Fruit fly (Drosophila melanogaster): Measurements from ENCODE around the gene IFT46.

IFT46 gene

DNA sequence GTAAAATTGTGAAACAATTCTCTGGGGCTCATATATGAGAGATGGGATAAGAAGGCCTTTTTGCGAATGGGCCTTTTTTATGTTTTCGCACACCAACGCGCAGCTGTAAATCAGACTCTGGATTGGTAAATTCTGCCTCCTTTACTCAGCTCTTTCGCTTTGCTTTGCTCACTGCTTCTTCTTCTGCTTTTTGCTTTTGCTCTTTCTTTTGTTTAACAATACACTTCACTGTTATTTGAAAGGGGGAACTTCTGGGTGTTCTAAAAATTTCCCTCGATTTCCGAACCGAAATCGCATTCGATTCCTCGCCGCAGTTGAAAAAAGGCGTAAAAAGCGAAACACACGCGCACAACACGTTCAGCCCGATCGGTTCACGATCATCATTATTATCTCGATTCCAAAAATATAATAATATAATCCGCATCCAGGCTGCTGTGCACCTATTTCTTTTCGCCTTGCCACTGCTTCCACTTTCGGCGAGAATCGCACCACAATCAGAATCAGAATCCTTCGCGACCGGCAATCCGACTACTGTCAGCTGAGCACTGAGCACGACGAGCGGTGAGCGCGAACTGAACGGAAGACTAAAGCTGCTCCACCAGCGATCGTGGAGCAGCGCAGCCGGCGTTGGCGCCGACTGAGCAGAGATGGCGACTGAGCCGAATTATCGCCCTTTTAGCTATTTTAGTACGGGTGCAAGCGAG lies 44.0 kb downstream of the IFT46 start (continued):
- TF ChIP-seq CG11456 (GFP tag; IDR thresholded peaks at IDR 0.05) (no peak), bsh (GFP tag; optimal IDR thresholded peaks at IDR 0.05) (no peak), HmgZ (tag; optimal IDR thresholded peaks at IDR 0.05) (peak; percentile 35), esg (GFP tag; conservative IDR thresholded peaks at IDR 0.05) (no peak), Gsc (GFP tag; IDR thresholded peaks at IDR 0.05) (no peak), amos (GFP tag; IDR thresholded peaks at IDR 0.05; ENCODE audit: partially characterized antibody) (peak; percentile 46; the same call in 1 of the 2 replicates), CG15601 (tag; optimal IDR thresholded peaks at IDR 0.05) (no peak), abd-A (tag; optimal IDR thresholded peaks at IDR 0.05) (no peak), Trl (optimal IDR thresholded peaks at IDR 0.05) (peak; percentile 24 to 30), Trl (GFP tag; optimal IDR thresholded peaks at IDR 0.05) (peak; percentile 5), disco-r (GFP tag; optimal IDR thresholded peaks at IDR 0.05) (no peak), CG9876 (GFP tag; optimal IDR thresholded peaks at IDR 0.05) (no peak), tna (GFP tag; IDR thresholded peaks at IDR 0.05; ENCODE audit: partially characterized antibody) (no peak), Drgx (GFP tag; IDR thresholded peaks at IDR 0.05) (peak; percentile 44), CG11093 (GFP tag; IDR thresholded peaks at IDR 0.05) (peak; percentile 16; the same call in 1 of the 3 replicates), CG13296 (GFP tag; optimal IDR thresholded peaks at IDR 0.05) (no peak), maf-S (GFP tag; optimal IDR thresholded peaks at IDR 0.05) (no peak), C15 (GFP tag; IDR thresholded peaks at IDR 0.05) (no peak), nmo (GFP tag; optimal IDR thresholded peaks at IDR 0.05) (no peak), CG6254 (GFP tag; optimal IDR thresholded peaks at IDR 0.05) (no peak), CG3995 (GFP tag; optimal IDR thresholded peaks at IDR 0.05) (no peak), CG5953 (GFP tag; IDR thresholded peaks at IDR 0.05) (no peak), Hmr (GFP tag; optimal IDR thresholded peaks at IDR 0.05) (no peak), exex (tag; optimal IDR thresholded peaks at IDR 0.05) (no peak), Adf1 (GFP tag; IDR thresholded peaks at IDR 0.05) (peak; percentile 98), CG1647 (GFP tag; optimal IDR thresholded peaks at IDR 0.05) (no peak), Spps (tag; optimal IDR thresholded peaks at IDR 0.05) (no peak), CG11696 (GFP tag; IDR thresholded peaks at IDR 0.05) (no peak), CG1603 (tag; optimal IDR thresholded peaks at IDR 0.05) (no peak), ERR (GFP tag; optimal IDR thresholded peaks at IDR 0.05) (no peak), CG9215 (GFP tag; IDR thresholded peaks at IDR 0.05) (no peak), Hsf (GFP tag; optimal IDR thresholded peaks at IDR 0.05) (no peak), pum (GFP tag; optimal IDR thresholded peaks at IDR 0.05) (no peak), ap (GFP tag; IDR thresholded peaks at IDR 0.05) (no peak), zfh2 (GFP tag; optimal IDR thresholded peaks at IDR 0.05) (no peak), CG15479 (GFP tag; optimal IDR thresholded peaks at IDR 0.05) (no peak), CG31388 (GFP tag; optimal IDR thresholded peaks at IDR 0.05) (no peak), CG1529 (GFP tag; optimal IDR thresholded peaks at IDR 0.05) (no peak), Sox100B (GFP tag; optimal IDR thresholded peaks at IDR 0.05) (no peak), Hr3 (GFP tag; optimal IDR thresholded peaks at IDR 0.05) (no peak), CG6272 (GFP tag; IDR thresholded peaks at IDR 0.05) (no peak), otp (GFP tag; IDR thresholded peaks at IDR 0.05) (peak; percentile 39; the same call in 1 of the 3 replicates), ato (GFP tag; IDR thresholded peaks at IDR 0.05; ENCODE audit: partially characterized antibody) (peak; percentile 48), toy (GFP tag; IDR thresholded peaks at IDR 0.05) (no peak), CG16813 (GFP tag; IDR thresholded peaks at IDR 0.05; ENCODE audit: partially characterized antibody) (no peak), sna (GFP tag; IDR thresholded peaks at IDR 0.05; ENCODE audit: partially characterized antibody) (no peak), sr (GFP tag; IDR thresholded peaks at IDR 0.05) (0 out of 3 replicates have a peak, but pooled peaks have one; percentile 11), eve (GFP tag; optimal IDR thresholded peaks at IDR 0.05) (no peak)
